Worm (Caenorhabditis elegans): ENCODE data around the gene srh-300.

srh-300 gene

DNA sequence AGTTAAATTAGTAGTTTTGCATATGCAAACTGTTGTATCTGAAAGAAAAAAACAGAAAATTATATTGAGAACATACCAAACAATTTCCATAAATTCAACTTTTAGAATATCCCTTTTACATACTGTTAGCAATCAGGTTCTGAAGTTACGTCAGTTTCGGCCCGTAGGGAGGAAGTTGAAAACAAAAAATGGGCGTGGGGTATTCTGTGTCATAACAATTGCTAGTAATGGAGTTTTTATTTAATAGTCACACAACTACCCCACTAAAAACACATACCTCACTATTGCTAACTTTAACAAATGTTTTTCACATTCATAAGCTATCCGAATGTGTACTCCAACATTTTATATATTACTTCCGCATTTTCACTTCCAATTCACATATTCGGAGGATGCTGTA, at the start of gene srh-300:
Gene srh-300 (plus strand): TSS at position 301 of the 400 bp plus-strand sequence.
- TF ChIP-seq ztf-29 (GFP tag; IDR thresholded peaks at IDR 0.05): no peak
- TF ChIP-seq klf-2 (GFP tag; conservative IDR thresholded peaks at IDR 0.05): no peak

DNA sequence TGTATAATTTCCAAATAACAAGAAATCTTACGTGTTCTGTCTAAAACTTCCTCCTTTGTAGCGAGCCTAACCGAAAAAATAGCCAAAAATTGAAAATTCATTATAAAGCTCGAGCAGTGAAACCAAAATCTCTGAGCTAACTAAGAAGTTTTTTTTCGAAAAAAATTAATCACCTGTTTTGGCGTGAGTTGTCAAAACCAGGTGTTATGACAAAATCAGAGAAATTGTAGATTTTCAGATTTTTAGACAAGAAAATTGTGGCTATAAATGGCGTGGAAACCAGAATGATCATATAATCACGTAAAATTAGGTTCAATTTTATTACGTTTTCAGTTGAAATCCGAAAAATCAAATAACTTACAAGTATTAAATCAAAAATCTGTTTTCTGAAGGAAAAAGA, 48.8 kb upstream of the srh-300 start, which contains the start of gene sre-21:
Gene sre-21 (minus strand): TSS at position 101 of the 400 bp plus-strand sequence.
- TF ChIP-seq T22C8.4 (GFP tag; IDR thresholded peaks at IDR 0.05) (no peak), tab-1 (GFP tag; IDR thresholded peaks at IDR 0.05) (no peak), ztf-29 (GFP tag; IDR thresholded peaks at IDR 0.05) (no peak), ztf-23 (GFP tag; IDR thresholded peaks at IDR 0.05) (no peak), flt-1 (GFP tag; IDR thresholded peaks at IDR 0.05) (no peak), ref-1 (GFP tag; conservative IDR thresholded peaks at IDR 0.05) (no peak), med-1 (GFP tag; optimal IDR thresholded peaks at IDR 0.05; ENCODE audit: insufficient read depth) (no peak), cog-1 (tag; optimal IDR thresholded peaks at IDR 0.05) (no peak), klf-2 (GFP tag; conservative IDR thresholded peaks at IDR 0.05) (no peak)

DNA sequence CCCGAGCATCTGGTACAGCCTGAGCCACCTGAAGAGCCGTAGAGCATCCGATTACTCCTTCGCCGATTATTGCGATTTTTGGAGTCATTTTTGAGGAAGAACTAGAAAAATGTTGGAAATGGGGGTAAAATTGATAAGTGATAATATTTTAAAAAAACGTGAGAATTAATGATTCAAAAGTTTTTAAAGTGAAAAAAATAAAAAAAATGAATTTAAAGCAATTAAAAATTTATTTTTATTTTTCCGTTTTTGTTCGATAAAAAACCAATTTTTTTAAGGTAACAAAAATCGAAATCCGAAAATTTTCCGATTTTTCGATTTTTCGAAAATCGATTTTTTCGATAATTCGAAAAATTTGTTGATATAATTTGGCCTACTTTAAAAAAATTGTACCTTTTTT, 44.8 kb upstream of the srh-300 start, which contains the start of gene ddo-1:
Gene ddo-1 (minus strand): TSS at position 101 of the 400 bp plus-strand sequence.
- TF ChIP-seq cog-1 (tag; optimal IDR thresholded peaks at IDR 0.05) (no peak), ztf-29 (GFP tag; IDR thresholded peaks at IDR 0.05) (no peak), ztf-23 (GFP tag; IDR thresholded peaks at IDR 0.05) (no peak), klf-2 (GFP tag; conservative IDR thresholded peaks at IDR 0.05) (no peak), tab-1 (GFP tag; IDR thresholded peaks at IDR 0.05) (no peak)

DNA sequence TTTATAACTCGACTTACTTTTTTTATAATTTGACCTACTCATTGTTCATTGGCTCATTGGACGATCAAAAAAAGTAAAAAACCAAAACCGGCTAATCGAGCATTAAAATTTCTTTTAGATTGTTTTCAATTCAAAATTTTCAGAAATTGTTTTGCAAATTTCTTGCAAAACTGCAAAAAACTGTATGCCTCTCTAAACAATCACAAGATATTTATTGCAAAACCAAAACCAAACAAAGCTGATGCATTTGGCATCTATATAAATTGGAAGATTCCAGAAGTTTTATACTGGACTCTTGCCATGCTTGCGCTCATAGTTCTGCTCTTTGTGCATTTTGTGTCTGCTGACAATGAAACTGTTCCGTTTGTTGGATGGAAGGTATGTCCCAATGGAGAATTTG, 44.3 kb upstream of the srh-300 start, which contains the start of gene C47A10.12:
Gene C47A10.12 (plus strand): TSS at position 301 of the 400 bp plus-strand sequence.
- TF ChIP-seq ztf-23 (GFP tag; IDR thresholded peaks at IDR 0.05): no peak
- TF ChIP-seq ztf-29 (GFP tag; IDR thresholded peaks at IDR 0.05): no peak
- no peak for TF ChIP-seq ref-1 (GFP tag; conservative IDR thresholded peaks at IDR 0.05)
- no peak for TF ChIP-seq tab-1 (GFP tag; IDR thresholded peaks at IDR 0.05)
- no peak for TF ChIP-seq T22C8.4 (GFP tag; IDR thresholded peaks at IDR 0.05)
- TF ChIP-seq klf-2 (GFP tag; conservative IDR thresholded peaks at IDR 0.05): no peak
- TF ChIP-seq flt-1 (GFP tag; IDR thresholded peaks at IDR 0.05): no peak
- no peak for TF ChIP-seq med-1 (GFP tag; optimal IDR thresholded peaks at IDR 0.05; ENCODE audit: insufficient read depth)
- TF ChIP-seq cog-1 (tag; optimal IDR thresholded peaks at IDR 0.05): no peak

DNA sequence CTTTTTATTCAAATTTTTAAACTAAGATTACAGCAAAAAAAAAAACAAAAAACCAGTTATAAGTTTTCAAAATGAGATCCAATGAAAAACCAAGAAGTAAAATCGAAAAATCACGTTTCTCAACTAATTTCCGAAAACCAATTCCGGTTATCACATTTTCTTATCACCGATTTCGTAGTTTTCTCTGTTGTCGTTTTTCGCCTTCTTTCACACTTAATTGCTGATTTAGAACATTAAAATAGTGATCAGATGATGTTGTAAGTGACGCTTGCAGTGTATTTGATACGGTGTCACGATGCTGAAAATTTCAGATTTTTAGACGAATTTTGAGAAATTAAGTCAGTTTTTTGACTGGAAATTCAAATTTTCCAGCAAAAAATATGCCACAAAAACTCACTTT, 41.6 kb upstream of the srh-300 start:
- TF ChIP-seq ztf-23 (GFP tag; IDR thresholded peaks at IDR 0.05) (no peak), tab-1 (GFP tag; IDR thresholded peaks at IDR 0.05) (no peak), T22C8.4 (GFP tag; IDR thresholded peaks at IDR 0.05) (no peak)

DNA sequence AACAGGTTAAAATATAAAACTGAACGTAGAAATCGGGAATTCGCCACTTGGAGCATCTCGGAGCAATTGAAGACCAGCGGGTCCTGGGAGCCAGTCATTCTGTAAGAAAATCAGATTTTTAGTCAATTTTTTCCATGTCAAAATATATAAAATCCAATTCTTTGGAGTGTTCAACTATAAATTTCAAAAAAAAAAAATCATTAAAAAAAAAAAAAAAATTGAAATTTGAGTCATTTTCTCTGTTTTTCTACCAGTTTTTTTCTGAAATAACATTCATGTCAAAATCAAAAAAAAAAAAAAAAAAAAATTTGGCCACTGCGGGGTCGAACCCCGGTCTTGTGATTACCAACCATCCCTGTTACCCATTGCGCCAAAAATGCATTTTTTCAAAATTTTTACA, 38.4 kb upstream of the srh-300 start, which contains the start of gene srab-12:
Gene srab-12 (minus strand): TSS at position 101 of the 400 bp plus-strand sequence.
- TF ChIP-seq flt-1 (GFP tag; IDR thresholded peaks at IDR 0.05) (no peak), T22C8.4 (GFP tag; IDR thresholded peaks at IDR 0.05) (no peak), cog-1 (tag; optimal IDR thresholded peaks at IDR 0.05) (no peak), ref-1 (GFP tag; conservative IDR thresholded peaks at IDR 0.05) (no peak), ztf-23 (GFP tag; IDR thresholded peaks at IDR 0.05) (no peak), ztf-29 (GFP tag; IDR thresholded peaks at IDR 0.05) (no peak), med-1 (GFP tag; optimal IDR thresholded peaks at IDR 0.05; ENCODE audit: insufficient read depth) (no peak), tab-1 (GFP tag; IDR thresholded peaks at IDR 0.05) (no peak), klf-2 (GFP tag; conservative IDR thresholded peaks at IDR 0.05) (no peak)

DNA sequence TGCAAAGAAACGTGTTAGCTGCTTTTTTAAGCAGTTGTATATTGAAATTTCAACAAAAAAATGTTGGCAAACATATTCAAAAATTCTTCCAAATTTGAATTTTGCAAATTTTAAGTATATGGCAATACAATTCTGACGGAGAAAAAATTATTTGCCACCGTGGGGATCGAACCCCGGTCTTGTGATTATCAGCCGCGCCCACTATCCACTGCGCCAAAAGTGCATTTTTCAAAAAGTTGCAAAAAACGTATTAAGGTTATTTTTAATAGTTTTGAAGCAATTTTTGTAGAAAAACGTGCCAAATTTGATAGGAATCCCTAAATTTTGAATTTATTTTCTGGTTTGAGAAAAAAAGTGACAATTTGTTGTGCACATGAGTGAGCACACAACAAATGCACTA, 37.5 kb upstream of the srh-300 start:
- TF ChIP-seq cog-1 (tag; optimal IDR thresholded peaks at IDR 0.05): no peak
- no peak for TF ChIP-seq klf-2 (GFP tag; conservative IDR thresholded peaks at IDR 0.05)
- TF ChIP-seq T22C8.4 (GFP tag; IDR thresholded peaks at IDR 0.05): no peak
- TF ChIP-seq ztf-23 (GFP tag; IDR thresholded peaks at IDR 0.05): no peak
- TF ChIP-seq ref-1 (GFP tag; conservative IDR thresholded peaks at IDR 0.05): no peak
- TF ChIP-seq tab-1 (GFP tag; IDR thresholded peaks at IDR 0.05): no peak
- no peak for TF ChIP-seq med-1 (GFP tag; optimal IDR thresholded peaks at IDR 0.05; ENCODE audit: insufficient read depth)
- TF ChIP-seq flt-1 (GFP tag; IDR thresholded peaks at IDR 0.05): no peak
- no peak for TF ChIP-seq ztf-29 (GFP tag; IDR thresholded peaks at IDR 0.05)

DNA sequence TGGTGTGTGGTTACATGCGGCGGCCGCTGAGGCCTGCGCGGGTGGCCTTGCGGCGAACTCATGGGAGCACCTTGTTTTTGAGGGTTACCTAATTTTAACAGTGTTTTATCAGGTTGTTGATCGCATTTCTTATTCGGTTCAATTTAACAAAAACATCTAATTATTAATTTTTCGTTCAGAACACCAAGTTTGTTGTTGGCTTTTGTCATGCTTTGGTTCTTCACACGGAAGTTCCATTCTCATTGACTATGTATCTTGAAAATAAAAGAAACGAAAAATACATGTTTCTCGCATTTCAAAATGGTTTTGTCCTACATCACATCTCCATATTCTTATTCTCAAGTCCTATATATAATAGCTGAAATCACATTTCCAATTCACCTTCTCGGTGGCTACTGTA, 31.7 kb upstream of the srh-300 start, which contains the start of gene srh-290:
Gene srh-290 (plus strand): TSS at position 301 of the 400 bp plus-strand sequence.
- TF ChIP-seq klf-2 (GFP tag; conservative IDR thresholded peaks at IDR 0.05) (no peak), ref-1 (GFP tag; conservative IDR thresholded peaks at IDR 0.05) (no peak), flt-1 (GFP tag; IDR thresholded peaks at IDR 0.05) (no peak), cog-1 (tag; optimal IDR thresholded peaks at IDR 0.05) (no peak), tab-1 (GFP tag; IDR thresholded peaks at IDR 0.05) (no peak), med-1 (GFP tag; optimal IDR thresholded peaks at IDR 0.05; ENCODE audit: insufficient read depth) (no peak), T22C8.4 (GFP tag; IDR thresholded peaks at IDR 0.05) (no peak), ztf-29 (GFP tag; IDR thresholded peaks at IDR 0.05) (no peak), ztf-23 (GFP tag; IDR thresholded peaks at IDR 0.05) (no peak)

DNA sequence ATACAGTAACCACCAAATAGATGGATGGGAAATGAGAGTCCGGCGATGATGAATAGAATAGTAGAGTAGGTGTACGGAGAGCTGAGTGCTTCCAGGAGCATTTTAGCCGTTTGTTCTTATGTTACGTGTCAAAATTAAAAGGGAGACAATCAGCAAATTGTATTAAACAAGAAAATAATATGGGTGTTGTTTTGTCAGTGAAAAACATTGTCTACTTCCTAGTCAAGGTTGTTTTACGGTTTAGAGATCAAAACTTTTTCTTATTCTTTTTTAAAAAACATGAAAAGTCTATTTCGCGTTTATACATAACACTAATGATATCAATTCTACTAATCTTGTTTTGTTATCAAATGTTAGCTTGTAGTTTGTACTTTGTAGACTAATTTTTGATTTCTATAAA, 27.9 kb upstream of the srh-300 start, which contains the start of gene srh-289:
Gene srh-289 (minus strand): TSS at position 101 of the 400 bp plus-strand sequence.
- TF ChIP-seq tab-1 (GFP tag; IDR thresholded peaks at IDR 0.05): no peak
- no peak for TF ChIP-seq ref-1 (GFP tag; conservative IDR thresholded peaks at IDR 0.05)
- TF ChIP-seq med-1 (GFP tag; optimal IDR thresholded peaks at IDR 0.05; ENCODE audit: insufficient read depth): no peak
- TF ChIP-seq klf-2 (GFP tag; conservative IDR thresholded peaks at IDR 0.05): no peak
- no peak for TF ChIP-seq ztf-29 (GFP tag; IDR thresholded peaks at IDR 0.05)
- no peak for TF ChIP-seq flt-1 (GFP tag; IDR thresholded peaks at IDR 0.05)
- TF ChIP-seq cog-1 (tag; optimal IDR thresholded peaks at IDR 0.05): no peak
- no peak for TF ChIP-seq T22C8.4 (GFP tag; IDR thresholded peaks at IDR 0.05)
- no peak for TF ChIP-seq ztf-23 (GFP tag; IDR thresholded peaks at IDR 0.05)

DNA sequence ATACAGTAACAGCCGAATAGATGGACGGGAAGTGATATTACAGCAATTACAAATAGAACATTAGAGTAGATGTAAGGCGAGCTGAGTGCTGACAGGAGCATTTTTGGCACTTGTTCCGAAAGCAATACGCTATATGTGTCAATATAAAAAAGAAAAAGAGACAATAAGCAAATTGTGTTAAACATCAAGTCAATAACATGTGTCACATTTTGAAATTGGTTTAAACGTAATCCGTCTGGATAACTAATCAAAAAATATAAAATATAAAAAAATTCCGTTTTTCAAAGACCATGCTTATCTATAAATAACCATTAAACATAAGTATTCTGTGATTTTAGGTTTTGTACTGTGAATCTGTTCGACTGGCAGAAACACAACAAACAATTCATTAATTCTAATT, 26.2 kb upstream of the srh-300 start, which contains the start of gene srh-288:
Gene srh-288 (minus strand): TSS at position 101 of the 400 bp plus-strand sequence.
- TF ChIP-seq ref-1 (GFP tag; conservative IDR thresholded peaks at IDR 0.05): no peak
